Worm (Caenorhabditis elegans): ENCODE measurements around the gene sri-46.

Gene sri-46

ce11 chrII:680612-681011 is 9.7 kb upstream of the sri-46 start, which contains the start of the genes T02H6.10 and T02H6.8:
Gene T02H6.10, minus strand, starts transcription at chrII:680712.
Gene T02H6.8, plus strand, starts transcription at chrII:680832.
- TF ChIP-seq T26A5.8 (tag; optimal IDR thresholded peaks at IDR 0.05) (no peak), F57C9.4 (tag; optimal IDR thresholded peaks at IDR 0.05) (no peak), snpc-1.3 (tag; optimal IDR thresholded peaks at IDR 0.05; ENCODE audit: insufficient read depth) (no peak), lin-40 (tag; optimal IDR thresholded peaks at IDR 0.05) (no peak), xnd-1 (tag; optimal IDR thresholded peaks at IDR 0.05) (no peak), B0035.1 (tag; optimal IDR thresholded peaks at IDR 0.05) (no peak), D2030.7 (GFP tag; IDR thresholded peaks at IDR 0.05) (no peak), zfh-2 (GFP tag; conservative IDR thresholded peaks at IDR 0.05) (no peak), athp-1 (tag; optimal IDR thresholded peaks at IDR 0.05) (no peak), egl-44 (GFP tag; IDR thresholded peaks at IDR 0.05) (no peak), Y95B8A.8 (GFP tag; IDR thresholded peaks at IDR 0.05) (no peak), madf-10 (tag; optimal IDR thresholded peaks at IDR 0.05) (no peak), B0336.3 (GFP tag; IDR thresholded peaks at IDR 0.05) (no peak), ceh-40 (GFP tag; IDR thresholded peaks at IDR 0.05) (no peak), mxl-1 (tag; optimal IDR thresholded peaks at IDR 0.05) (no peak), atf-7 (tag; optimal IDR thresholded peaks at IDR 0.05) (no peak), nfya-2 (GFP tag; IDR thresholded peaks at IDR 0.05) (no peak), snpc-3.4 (tag; optimal IDR thresholded peaks at IDR 0.05) (no peak)

- TF ChIP-seq sdz-38 (tag; optimal IDR thresholded peaks at IDR 0.05) = no peak
- TF ChIP-seq nhr-27 (tag; optimal IDR thresholded peaks at IDR 0.05) = no peak
- no peak for TF ChIP-seq ceh-79 (tag; optimal IDR thresholded peaks at IDR 0.05)
- TF ChIP-seq pbrm-1 (GFP tag; IDR thresholded peaks at IDR 0.05) = no peak
- TF ChIP-seq Y67H2A.10 (GFP tag; conservative IDR thresholded peaks at IDR 0.05) = no peak
- no peak for TF ChIP-seq snpc-1.3 (tag; optimal IDR thresholded peaks at IDR 0.05; ENCODE audit: insufficient read depth)
- TF ChIP-seq unc-62 (GFP tag; optimal IDR thresholded peaks at IDR 0.05) = no peak
- no peak for TF ChIP-seq ceh-58 (GFP tag; IDR thresholded peaks at IDR 0.05)
- no peak for TF ChIP-seq egl-18 (GFP tag; IDR thresholded peaks at IDR 0.05)
- TF ChIP-seq ztf-28 (GFP tag; IDR thresholded peaks at IDR 0.05) = no peak
- TF ChIP-seq Y95B8A.8 (GFP tag; IDR thresholded peaks at IDR 0.05) = no peak
- TF ChIP-seq chd-7 (tag; optimal IDR thresholded peaks at IDR 0.05) = no peak
Observed at ce11 chrII:678581-678980, 7.7 kb upstream of the sri-46 start, which contains the start of gene T02H6.9. Gene T02H6.9, plus strand, starts transcription at chrII:678881.

ce11 chrII:675822-676221 is 4.9 kb upstream of the sri-46 start:
- TF ChIP-seq ceh-100 (GFP tag; IDR thresholded peaks at IDR 0.05) (no peak), nfyb-1 (GFP tag; IDR thresholded peaks at IDR 0.05) (no peak), snpc-1.3 (tag; optimal IDR thresholded peaks at IDR 0.05; ENCODE audit: insufficient read depth) (no peak), egl-44 (GFP tag; IDR thresholded peaks at IDR 0.05) (no peak), dox-1 (GFP tag; IDR thresholded peaks at IDR 0.05) (no peak), F37B4.10 (GFP tag; IDR thresholded peaks at IDR 0.05) (no peak), hlh-12 (tag; optimal IDR thresholded peaks at IDR 0.05) (no peak), ekl-4 (GFP tag; IDR thresholded peaks at IDR 0.05) (no peak), Y53G8AR.9 (GFP tag; conservative IDR thresholded peaks at IDR 0.05) (no peak), dpff-1 (tag; optimal IDR thresholded peaks at IDR 0.05) (no peak), ztf-28 (GFP tag; IDR thresholded peaks at IDR 0.05) (no peak), nhr-120 (GFP tag; IDR thresholded peaks at IDR 0.05) (no peak), madf-6 (GFP tag; IDR thresholded peaks at IDR 0.05) (no peak), nhr-27 (tag; optimal IDR thresholded peaks at IDR 0.05) (no peak)
